Worm (Caenorhabditis elegans) whole organism, mixed stage, embryonic: ENCODE measurements around the gene nhr-12.

Experiments used
- blmp-1 ChIP-seq: fragments of 150-350 bp; optimal IDR thresholded peaks from 2 replicates; lab custom pipeline; 2014; ENCODE audit warnings: missing biosample characterization, missing genetic modification characterization
- mab-5 ChIP-seq: fragments of 150-350 bp; optimal IDR thresholded peaks from 2 replicates; lab custom pipeline; 2014; ENCODE audit warnings: missing biosample characterization, missing genetic modification characterization
- nhr-76 ChIP-seq: sonication (generic microtip); optimal IDR thresholded peaks from 2 replicates; lab custom pipeline; 2017; ENCODE audit warnings: missing biosample characterization, missing genetic modification characterization
- snpc-4 ChIP-seq: fragments of 150-350 bp; optimal IDR thresholded peaks from 2 replicates; lab custom pipeline; 2014; ENCODE audit warnings: missing biosample characterization, missing genetic modification characterization

DNA sequence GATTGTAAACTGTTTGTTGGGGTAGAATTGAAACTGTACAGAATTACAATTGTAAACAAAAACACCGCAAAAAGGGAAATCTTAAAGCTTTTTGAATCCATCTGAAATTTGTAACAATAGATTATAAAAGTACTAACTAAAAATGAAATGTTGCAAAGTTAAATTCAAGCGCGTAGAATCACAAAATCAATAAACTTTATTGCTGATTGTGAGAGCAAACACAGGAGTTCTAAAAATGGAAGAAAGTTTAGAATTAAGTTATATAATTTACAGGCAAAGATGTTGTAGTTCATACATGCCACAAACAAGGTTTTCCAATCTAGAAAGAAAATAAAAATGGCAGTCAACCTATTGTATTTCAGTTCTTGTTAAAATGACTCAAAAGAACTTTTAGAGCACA, 28.3 kb upstream of the nhr-12 start, which contains the start of gene C08B6.3:
- TF ChIP-seq snpc-4: no peak
- TF ChIP-seq blmp-1 (tag; lab: Kevin White, UChicago): no peak
- TF ChIP-seq nhr-76: no peak
- TF ChIP-seq mab-5 (tag; lab: Kevin White, UChicago): no peak
